Fruit fly (Drosophila melanogaster) whole organism, wandering third instar larva: ENCODE data around the gene CG33648.
A peak's percentile ranks its signal among the peaks of the same experiment; 100 is the strongest.

Source experiments
- Abd-B ChIP-seq: fragments of >200 bp; optimal IDR thresholded peaks from 2 replicates; lab custom pipeline; 2017; ENCODE audit warnings: missing biosample characterization, missing genetic modification characterization
- CG9705 ChIP-seq: fragments of 200-800 bp; sonication (Bioruptor generic); optimal IDR thresholded peaks from 2 replicates; lab custom pipeline; 2018; ENCODE audit warnings: missing biosample characterization, mild to moderate bottlenecking, missing genetic modification characterization
- CrebA ChIP-seq: fragments of 200-800 bp; sonication (Bioruptor generic); optimal IDR thresholded peaks from 2 replicates; lab custom pipeline; 2016; ENCODE audit warnings: missing biosample characterization, mild to moderate bottlenecking, missing genetic modification characterization, borderline replicate concordance
- Dfd ChIP-seq: fragments of >200 bp; optimal IDR thresholded peaks from 2 replicates; lab custom pipeline; 2017; ENCODE audit warnings: missing biosample characterization, missing genetic modification characterization
- Dif ChIP-seq: fragments of 200-275, 200-300 bp; sonication (Bioruptor generic); optimal IDR thresholded peaks from 2 replicates; lab custom pipeline; 2018; ENCODE audit warnings: missing biosample characterization, missing genetic modification characterization; ENCODE audit not compliant: partially characterized antibody
- GATAd ChIP-seq: sonication (Bioruptor generic); optimal IDR thresholded peaks from 2 replicates; lab custom pipeline; 2016; ENCODE audit warnings: missing biosample characterization, missing genetic modification characterization
- HLH106 ChIP-seq: fragments of 200-800 bp; optimal IDR thresholded peaks from 3 replicates; lab custom pipeline; 2019; ENCODE audit warnings: missing biosample characterization, mild to moderate bottlenecking, missing genetic modification characterization, moderate library complexity
- Hnf4 ChIP-seq: fragments of 200-800 bp; sonication (Bioruptor generic); optimal IDR thresholded peaks from 2 replicates; lab custom pipeline; 2016; ENCODE audit warnings: missing biosample characterization, mild to moderate bottlenecking, missing genetic modification characterization
- Hr78 ChIP-seq: fragments of >200 bp; optimal IDR thresholded peaks from 2 replicates; lab custom pipeline; 2017; ENCODE audit warnings: missing biosample characterization, missing genetic modification characterization
- Hr83 ChIP-seq: fragments of 200-300 bp; sonication (Bioruptor generic); optimal IDR thresholded peaks from 2 replicates; lab custom pipeline; 2016; ENCODE audit warnings: missing biosample characterization, mild to moderate bottlenecking, missing genetic modification characterization, moderate library complexity; ENCODE audit not compliant: poor library complexity, severe bottlenecking
- Jra ChIP-seq: sonication (Bioruptor generic); optimal IDR thresholded peaks from 2 replicates; lab custom pipeline; 2016; ENCODE audit warnings: missing biosample characterization, missing genetic modification characterization
- Mio ChIP-seq: sonication (Bioruptor generic); optimal IDR thresholded peaks from 2 replicates; lab custom pipeline; 2016; ENCODE audit warnings: missing biosample characterization, missing genetic modification characterization
- Myc ChIP-seq: fragments of >200 bp; optimal IDR thresholded peaks from 2 replicates; lab custom pipeline; 2017
- N ChIP-seq: fragments of >200 bp; optimal IDR thresholded peaks from 2 replicates; lab custom pipeline; 2018; ENCODE audit warnings: missing biosample characterization, missing external identifiers, missing genetic modification characterization
- OdsH ChIP-seq: fragments of 200-800 bp; sonication (Bioruptor generic); optimal IDR thresholded peaks from 2 replicates; lab custom pipeline; 2016; ENCODE audit warnings: missing biosample characterization, mild to moderate bottlenecking, missing genetic modification characterization
- Rel ChIP-seq, 2 experiments: fragments of 200-800 bp; sonication (Bioruptor generic) in 1 of 2; optimal IDR thresholded peaks; 2 replicates in 1 of 2; 3 replicates in 1 of 2; lab custom pipeline; 2016 to 2019; ENCODE audit warnings: mild to moderate bottlenecking in 2 of 2, missing biosample characterization in 2 of 2, missing genetic modification characterization in 2 of 2, moderate library complexity in 1 of 2
- Sp1 ChIP-seq: fragments of 200-800 bp; sonication (Bioruptor generic); optimal IDR thresholded peaks from 3 replicates; lab custom pipeline; 2019; ENCODE audit warnings: missing biosample characterization, mild to moderate bottlenecking, missing genetic modification characterization, moderate library complexity
- Vsx2 ChIP-seq: fragments of 200-300, 225-300 bp; sonication (Bioruptor generic); optimal IDR thresholded peaks from 2 replicates; lab custom pipeline; 2018; ENCODE audit warnings: missing biosample characterization, missing genetic modification characterization; ENCODE audit not compliant: partially characterized antibody
- br ChIP-seq: fragments of 200-800 bp; sonication (Bioruptor generic); optimal IDR thresholded peaks from 2 replicates; lab custom pipeline; 2016; ENCODE audit warnings: missing biosample characterization, missing genetic modification characterization
- brk ChIP-seq: fragments of 200-800 bp; sonication (Bioruptor generic); optimal IDR thresholded peaks from 2 replicates; lab custom pipeline; 2016; ENCODE audit warnings: missing biosample characterization, mild to moderate bottlenecking, missing genetic modification characterization
- dl ChIP-seq, 2 experiments: fragments of 175-275, 200-275 bp in 1 of 2; fragments of 200-275 bp in 1 of 2; sonication (Bioruptor generic); optimal IDR thresholded peaks; lab custom pipeline; 2018; ENCODE audit warnings: mild to moderate bottlenecking in 2 of 2, missing biosample characterization in 2 of 2, missing genetic modification characterization in 2 of 2, moderate library complexity in 2 of 2; ENCODE audit not compliant: partially characterized antibody in 2 of 2, insufficient read depth in 1 of 2
- dmrt93B ChIP-seq: fragments of 200-800 bp; sonication (Bioruptor generic); optimal IDR thresholded peaks from 2 replicates; lab custom pipeline; 2018; ENCODE audit warnings: missing biosample characterization, mild to moderate bottlenecking, missing genetic modification characterization
- dsf ChIP-seq: sonication (Bioruptor generic); optimal IDR thresholded peaks from 2 replicates; lab custom pipeline; 2016; ENCODE audit warnings: missing biosample characterization, missing genetic modification characterization, borderline replicate concordance
- ey ChIP-seq: fragments of 200-800 bp; sonication (Bioruptor generic); optimal IDR thresholded peaks from 2 replicates; lab custom pipeline; 2016; ENCODE audit warnings: missing biosample characterization, missing genetic modification characterization
- foxo ChIP-seq, 2 experiments: fragments of 200-800 bp; sonication (Bioruptor generic); optimal IDR thresholded peaks; 2 replicates in 1 of 2; 3 replicates in 1 of 2; lab custom pipeline; 2016 to 2017; ENCODE audit warnings: missing biosample characterization in 2 of 2, missing genetic modification characterization in 2 of 2
- fru ChIP-seq: fragments of 200-800 bp; sonication (Bioruptor generic); optimal IDR thresholded peaks from 3 replicates; lab custom pipeline; 2016; ENCODE audit warnings: missing biosample characterization, mild to moderate bottlenecking, missing genetic modification characterization
- h ChIP-seq: fragments of 200-800 bp; sonication (Bioruptor generic); optimal IDR thresholded peaks from 3 replicates; lab custom pipeline; 2016; ENCODE audit warnings: missing biosample characterization, mild to moderate bottlenecking, missing genetic modification characterization
- jim ChIP-seq: fragments of 175-275, 200-325 bp; sonication (Bioruptor generic); optimal IDR thresholded peaks from 2 replicates; lab custom pipeline; 2016; ENCODE audit warnings: missing biosample characterization, mild to moderate bottlenecking, missing genetic modification characterization
- lola ChIP-seq: fragments of >200 bp; optimal IDR thresholded peaks from 2 replicates; lab custom pipeline; 2017; ENCODE audit warnings: missing biosample characterization, missing genetic modification characterization
- pan ChIP-seq: fragments of >200 bp; optimal IDR thresholded peaks from 2 replicates; lab custom pipeline; 2017
- psq ChIP-seq: fragments of 200-800 bp; sonication (Bioruptor generic); optimal IDR thresholded peaks from 3 replicates; lab custom pipeline; 2017; ENCODE audit warnings: missing biosample characterization, mild to moderate bottlenecking, missing genetic modification characterization, moderate library complexity
- sage ChIP-seq: fragments of 200-800 bp; sonication (Bioruptor generic); optimal IDR thresholded peaks from 2 replicates; lab custom pipeline; 2016; ENCODE audit warnings: missing biosample characterization, mild to moderate bottlenecking, missing genetic modification characterization
- sv ChIP-seq: fragments of 200-800 bp; sonication (Bioruptor generic); optimal IDR thresholded peaks from 3 replicates; lab custom pipeline; 2016; ENCODE audit warnings: missing biosample characterization, missing genetic modification characterization
- tai ChIP-seq: sonication (Bioruptor generic); optimal IDR thresholded peaks from 2 replicates; lab custom pipeline; 2016; ENCODE audit warnings: missing biosample characterization, missing genetic modification characterization

Gene CG33648

dm6 chr2L:14530685-14531084 lies 6.6 kb downstream of the CG33648 start:
- no peak for TF ChIP-seq Vsx2 (GFP tag; lab: Kevin White, UChicago)
- TF ChIP-seq tai (GFP tag; lab: Kevin White, UChicago), result no peak
- TF ChIP-seq HLH106 (tag; lab: Kevin White, UChicago), result no peak
- TF ChIP-seq Rel (GFP tag; optimal IDR thresholded peaks at IDR 0.05; lab: Kevin White, UChicago), result no peak
- TF ChIP-seq Rel (tag; optimal IDR thresholded peaks at IDR 0.05; lab: Kevin White, UChicago), result no peak
- no peak for TF ChIP-seq Abd-B (GFP tag; lab: Kevin White, UChicago)
- no peak for TF ChIP-seq ey (GFP tag; lab: Kevin White, UChicago)
- TF ChIP-seq pan (lab: Kevin White, UChicago), result no peak
- no peak for TF ChIP-seq br
- TF ChIP-seq h (GFP tag; lab: Kevin White, UChicago), result no peak
- no peak for TF ChIP-seq Dfd
- TF ChIP-seq fru (GFP tag; lab: Kevin White, UChicago), result no peak
- no peak for TF ChIP-seq dmrt93B
- no peak for TF ChIP-seq Hr78 (GFP tag; lab: Kevin White, UChicago)
- no peak for TF ChIP-seq Hnf4 (GFP tag; lab: Kevin White, UChicago)
- no peak for TF ChIP-seq sage
- TF ChIP-seq jim (GFP tag; lab: Kevin White, UChicago), result no peak
- TF ChIP-seq foxo (GFP tag; optimal IDR thresholded peaks at IDR 0.05; lab: Kevin White, UChicago), result no peak
- TF ChIP-seq sv (GFP tag; lab: Kevin White, UChicago), result no peak
- no peak for TF ChIP-seq CG9705
- TF ChIP-seq, all 38 proteins: peak for 0

dm6 chr2L:14531268-14531863 lies 7.3 kb downstream of the CG33648 start:
- TF ChIP-seq Mio (no peak), br (peak; percentile 1), Hr83 (no peak), h (GFP tag; lab: Kevin White, UChicago) (no peak), ey (GFP tag; lab: Kevin White, UChicago) (no peak), N (no peak), CG9705 (no peak), Vsx2 (GFP tag; lab: Kevin White, UChicago) (no peak), foxo (GFP tag; optimal IDR thresholded peaks at IDR 0.05; lab: Kevin White, UChicago) (peak in 1 of 2 experiments; percentile 6), tai (GFP tag; lab: Kevin White, UChicago) (no peak), brk (GFP tag; lab: Kevin White, UChicago) (no peak), dl (GFP tag; optimal IDR thresholded peaks at IDR 0.05; lab: Kevin White, UChicago; ENCODE audit: insufficient read depth in 1 of 2, partially characterized antibody in 2 of 2) (no peak), sv (GFP tag; lab: Kevin White, UChicago) (no peak), Hnf4 (GFP tag; lab: Kevin White, UChicago) (no peak), lola (GFP tag; lab: Kevin White, UChicago) (no peak), jim (GFP tag; lab: Kevin White, UChicago) (peak; percentile 39), Rel (GFP tag; optimal IDR thresholded peaks at IDR 0.05; lab: Kevin White, UChicago) (peak; percentile 10), Rel (tag; optimal IDR thresholded peaks at IDR 0.05; lab: Kevin White, UChicago) (no peak), OdsH (no peak), psq (GFP tag; lab: Kevin White, UChicago) (no peak), Dif (GFP tag; lab: Kevin White, UChicago) (no peak), dmrt93B (no peak), Dfd (no peak), Sp1 (GFP tag; lab: Kevin White, UChicago) (no peak), CrebA (no peak), fru (GFP tag; lab: Kevin White, UChicago) (peak; percentile 54), dsf (GFP tag; lab: Kevin White, UChicago) (no peak)

- TF ChIP-seq brk (GFP tag; lab: Kevin White, UChicago) (no peak), Myc (lab: Kevin White, UChicago) (no peak), dmrt93B (no peak), HLH106 (tag; lab: Kevin White, UChicago) (no peak), fru (GFP tag; lab: Kevin White, UChicago) (no peak), Vsx2 (GFP tag; lab: Kevin White, UChicago) (no peak), lola (GFP tag; lab: Kevin White, UChicago) (no peak), psq (GFP tag; lab: Kevin White, UChicago) (no peak), Jra (GFP tag; lab: Kevin White, UChicago) (no peak), Hnf4 (GFP tag; lab: Kevin White, UChicago) (no peak), CG9705 (no peak), GATAd (GFP tag; lab: Kevin White, UChicago) (no peak)
- TF ChIP-seq, all 38 proteins: peak for 0
Observed at dm6 chr2L:14532822-14533336, 8.8 kb downstream of the CG33648 start.
